Worm (Caenorhabditis elegans): ENCODE data around the gene mps-1.

- no peak for TF ChIP-seq lin-15B (tag; optimal IDR thresholded peaks at IDR 0.05)
- no peak for TF ChIP-seq efl-1 (optimal IDR thresholded peaks at IDR 0.05)
- no peak for TF ChIP-seq efl-1 (GFP tag; optimal IDR thresholded peaks at IDR 0.05 in 1 of 2)
- no peak for TF ChIP-seq hlh-17 (GFP tag; optimal IDR thresholded peaks at IDR 0.05; ENCODE audit: borderline replicate concordance)
These were observed 28.8 kb upstream of the mps-1 start, which contains the start of gene C32D5.4 for ce11 chrII:6322979-6323378.
